Fruit fly (Drosophila melanogaster) whole organism, embryonic: Measurements from ENCODE around the gene heix.

Experiments used
- Ada2b ChIP-seq: fragments of 200-800 bp; sonication (Bioruptor generic); IDR thresholded peaks from 2 replicates; pipeline ENCODE4 v1.3.6; 2022; ENCODE audit warnings: missing biosample characterization, missing genetic modification characterization
- Adf1 ChIP-seq: fragments of 200-800 bp; sonication (Bioruptor generic); IDR thresholded peaks from 2 replicates; pipeline ENCODE4 v1.3.6; 2022; ENCODE audit warnings: missing biosample characterization, missing genetic modification characterization
- Aef1 ChIP-seq: fragments of 200-800 bp; sonication (Bioruptor generic); IDR thresholded peaks from 3 replicates; pipeline ENCODE4 v1.3.6; 2022; ENCODE audit warnings: missing biosample characterization, missing genetic modification characterization
- BtbVII ChIP-seq: fragments of 200-800 bp; sonication (Bioruptor generic); optimal IDR thresholded peaks from 3 replicates; lab custom pipeline; 2017; ENCODE audit warnings: missing biosample characterization, mild to moderate bottlenecking, missing genetic modification characterization
- CG10209 ChIP-seq: fragments of 200-800 bp; sonication (Bioruptor generic); optimal IDR thresholded peaks from 3 replicates; lab custom pipeline; 2017; ENCODE audit warnings: missing biosample characterization, mild to moderate bottlenecking, missing genetic modification characterization, missing genetic modification reagents
- CG11695 ChIP-seq: fragments of 200-800 bp; sonication (Bioruptor generic); IDR thresholded peaks from 3 replicates; pipeline ENCODE4 v1.3.6; 2022; ENCODE audit warnings: missing biosample characterization, missing genetic modification characterization
- CG12104 ChIP-seq: fragments of 200-800 bp; sonication (Bioruptor generic); optimal IDR thresholded peaks from 3 replicates; lab custom pipeline; 2016; ENCODE audit warnings: missing biosample characterization, missing genetic modification characterization
- CG12236 ChIP-seq: fragments of 200-800 bp; sonication (Bioruptor generic); optimal IDR thresholded peaks from 2 replicates; lab custom pipeline; 2016; ENCODE audit warnings: missing biosample characterization, missing genetic modification characterization
- CG12299 ChIP-seq: fragments of 200-800 bp; sonication (Bioruptor generic); optimal IDR thresholded peaks from 2 replicates; lab custom pipeline; 2018; ENCODE audit warnings: missing biosample characterization, mild to moderate bottlenecking, missing genetic modification characterization
- CG1233 ChIP-seq: fragments of 200-800 bp; sonication (Bioruptor generic); optimal IDR thresholded peaks from 4 replicates; lab custom pipeline; 2018; ENCODE audit warnings: missing biosample characterization, mild to moderate bottlenecking, missing genetic modification characterization
- CG13123 ChIP-seq: fragments of 200-800 bp; sonication (Bioruptor generic); optimal IDR thresholded peaks from 2 replicates; lab custom pipeline; 2016; ENCODE audit warnings: missing biosample characterization, missing genetic modification characterization
- CG16813 ChIP-seq: fragments of 200-800 bp; sonication (Bioruptor generic); IDR thresholded peaks from 3 replicates; pipeline ENCODE4 v1.3.6; 2022; ENCODE audit warnings: missing biosample characterization, missing genetic modification characterization; ENCODE audit not compliant: partially characterized antibody
- CG17385 ChIP-seq: fragments of 200-800 bp; sonication (Bioruptor generic); optimal IDR thresholded peaks from 3 replicates; lab custom pipeline; 2018; ENCODE audit warnings: missing biosample characterization, mild to moderate bottlenecking, missing genetic modification characterization
- CG1832 ChIP-seq: fragments of 200-800 bp; sonication (Bioruptor generic); optimal IDR thresholded peaks from 2 replicates; lab custom pipeline; 2017; ENCODE audit warnings: missing biosample characterization, mild to moderate bottlenecking, missing genetic modification characterization, inconsistent platforms
- CG3281 ChIP-seq: fragments of 200-800 bp; sonication (Bioruptor generic); optimal IDR thresholded peaks from 3 replicates; lab custom pipeline; 2017; ENCODE audit warnings: missing biosample characterization, mild to moderate bottlenecking, missing genetic modification characterization
- CG4282 ChIP-seq: fragments of 200-800 bp; sonication (Bioruptor generic); optimal IDR thresholded peaks from 2 replicates; lab custom pipeline; 2016; ENCODE audit warnings: missing biosample characterization, missing genetic modification characterization
- CG4404 ChIP-seq: fragments of 200-800 bp; sonication (Bioruptor generic); IDR thresholded peaks from 2 replicates; pipeline ENCODE4 v1.3.6; 2022; ENCODE audit warnings: missing biosample characterization, missing genetic modification characterization
- CG6175 ChIP-seq: fragments of 200-800 bp; sonication (Bioruptor generic); IDR thresholded peaks from 3 replicates; pipeline ENCODE4 v1.3.6; 2022; ENCODE audit warnings: missing biosample characterization, missing genetic modification characterization
- CG9215 ChIP-seq: fragments of 200-800 bp; sonication (Bioruptor generic); IDR thresholded peaks from 2 replicates; pipeline ENCODE4 v1.3.6; 2022; ENCODE audit warnings: missing biosample characterization, missing genetic modification characterization
- CG9817 ChIP-seq: fragments of 200-800 bp; sonication (Bioruptor generic); optimal IDR thresholded peaks from 2 replicates; lab custom pipeline; 2018; ENCODE audit warnings: missing biosample characterization, mild to moderate bottlenecking, missing genetic modification characterization, moderate library complexity
- CkIIα-i1 ChIP-seq: fragments of 200-800 bp; sonication (Bioruptor generic); IDR thresholded peaks from 2 replicates; pipeline ENCODE4 v1.3.6; 2022; ENCODE audit warnings: missing biosample characterization, missing genetic modification characterization
- Dip2 ChIP-seq: fragments of 200-800 bp; sonication (Bioruptor generic); IDR thresholded peaks from 2 replicates; pipeline ENCODE4 v1.3.6; 2022; ENCODE audit warnings: missing biosample characterization, missing genetic modification characterization
- Dll ChIP-seq: fragments of 200-800 bp; sonication (Bioruptor generic); IDR thresholded peaks from 4 replicates; pipeline ENCODE4 v1.3.6; 2022; ENCODE audit warnings: missing biosample characterization, missing genetic modification characterization; ENCODE audit not compliant: partially characterized antibody
- Dref ChIP-seq: fragments of 200-800 bp; sonication (Bioruptor generic); IDR thresholded peaks from 2 replicates; pipeline ENCODE4 v1.3.6; 2022; ENCODE audit warnings: missing biosample characterization, missing genetic modification characterization
- Drgx ChIP-seq: fragments of 200-800 bp; sonication (Bioruptor generic); IDR thresholded peaks from 2 replicates; pipeline ENCODE4 v1.3.6; 2022; ENCODE audit warnings: missing biosample characterization, missing genetic modification characterization
- HLH4C ChIP-seq: fragments of 200-800 bp; sonication (Bioruptor generic); IDR thresholded peaks from 3 replicates; pipeline ENCODE4 v1.3.6; 2022; ENCODE audit warnings: missing biosample characterization, missing genetic modification characterization; ENCODE audit not compliant: partially characterized antibody
- Hmr ChIP-seq: fragments of 200-800 bp; sonication (Bioruptor generic); optimal IDR thresholded peaks from 3 replicates; lab custom pipeline; 2017; ENCODE audit warnings: mild to moderate bottlenecking, missing biosample characterization, missing genetic modification reagents, missing genetic modification characterization
- MESR4 ChIP-seq: fragments of 200-800 bp; sonication (Bioruptor generic); optimal IDR thresholded peaks from 2 replicates; lab custom pipeline; 2018; ENCODE audit warnings: missing biosample characterization, mild to moderate bottlenecking, missing genetic modification characterization, moderate library complexity
- Max ChIP-seq: fragments of 200-800 bp; sonication (Bioruptor generic); optimal IDR thresholded peaks from 2 replicates; lab custom pipeline; 2016; ENCODE audit warnings: missing biosample characterization, mild to moderate bottlenecking, missing genetic modification characterization
- Neu2 ChIP-seq: fragments of 200-800 bp; sonication (Bioruptor generic); optimal IDR thresholded peaks from 3 replicates; lab custom pipeline; 2016; ENCODE audit warnings: missing biosample characterization, missing genetic modification characterization, borderline replicate concordance
- Oaz ChIP-seq: fragments of 200-800 bp; sonication (Bioruptor generic); IDR thresholded peaks from 2 replicates; pipeline ENCODE4 v1.3.6; 2022; ENCODE audit warnings: missing biosample characterization, missing genetic modification characterization
- Rx ChIP-seq: fragments of 200-800 bp; sonication (Bioruptor generic); IDR thresholded peaks from 2 replicates; pipeline ENCODE4 v1.3.6; 2022; ENCODE audit warnings: missing biosample characterization, missing genetic modification characterization
- Sox102F ChIP-seq: fragments of 200-800 bp; sonication (Bioruptor generic); optimal IDR thresholded peaks from 2 replicates; lab custom pipeline; 2018; ENCODE audit warnings: missing biosample characterization, mild to moderate bottlenecking, missing genetic modification characterization, moderate library complexity
- Sry-δ ChIP-seq: fragments of 200-800 bp; sonication (Bioruptor generic); optimal IDR thresholded peaks from 2 replicates; lab custom pipeline; 2016; ENCODE audit warnings: missing biosample characterization, missing genetic modification characterization
- amos ChIP-seq: fragments of 200-800 bp; sonication (Bioruptor generic); IDR thresholded peaks from 2 replicates; pipeline ENCODE4 v1.3.6; 2022; ENCODE audit warnings: missing biosample characterization, missing genetic modification characterization; ENCODE audit not compliant: partially characterized antibody
- da ChIP-seq: fragments of 200-800 bp; sonication (Bioruptor generic); optimal IDR thresholded peaks from 2 replicates; lab custom pipeline; 2016; ENCODE audit warnings: missing biosample characterization, missing genetic modification characterization
- emc ChIP-seq: fragments of 200-800 bp; sonication (Bioruptor generic); optimal IDR thresholded peaks from 2 replicates; lab custom pipeline; 2016; ENCODE audit warnings: missing biosample characterization, missing genetic modification characterization
- exex ChIP-seq: fragments of 200-800 bp; sonication (Bioruptor generic); optimal IDR thresholded peaks from 4 replicates; lab custom pipeline; 2018; ENCODE audit warnings: missing biosample characterization, mild to moderate bottlenecking, missing genetic modification characterization, moderate library complexity
- fd3F ChIP-seq: fragments of 200-800 bp; sonication (Bioruptor generic); optimal IDR thresholded peaks from 2 replicates; lab custom pipeline; 2018; ENCODE audit warnings: missing biosample characterization, mild to moderate bottlenecking, missing genetic modification characterization, moderate library complexity
- gcm ChIP-seq: fragments of 200-800 bp; sonication (Bioruptor generic); optimal IDR thresholded peaks from 2 replicates; lab custom pipeline; 2019; ENCODE audit warnings: missing biosample characterization, mild to moderate bottlenecking, missing genetic modification characterization, moderate library complexity
- hth ChIP-seq: fragments of >200 bp; optimal IDR thresholded peaks from 2 replicates; lab custom pipeline; 2017; ENCODE audit warnings: inconsistent platforms
- nerfin-1 ChIP-seq: fragments of 200-800 bp; sonication (Bioruptor generic); optimal IDR thresholded peaks from 3 replicates; lab custom pipeline; 2019; ENCODE audit warnings: missing biosample characterization, mild to moderate bottlenecking, missing genetic modification characterization, moderate library complexity
- pho ChIP-seq: fragments of 200-800 bp; sonication (Bioruptor generic); optimal IDR thresholded peaks from 2 replicates; lab custom pipeline; 2016; ENCODE audit warnings: missing biosample characterization, missing genetic modification characterization
- phol ChIP-seq: fragments of 200-800 bp; sonication (Bioruptor generic); optimal IDR thresholded peaks from 3 replicates; lab custom pipeline; 2018; ENCODE audit warnings: missing biosample characterization, mild to moderate bottlenecking, missing genetic modification characterization, moderate library complexity
- pros ChIP-seq: fragments of 200-800 bp; sonication (Bioruptor generic); optimal IDR thresholded peaks from 3 replicates; lab custom pipeline; 2019; ENCODE audit warnings: missing biosample characterization, mild to moderate bottlenecking, missing genetic modification characterization, moderate library complexity
- scrt ChIP-seq: fragments of 200-800 bp; sonication (Bioruptor generic); optimal IDR thresholded peaks from 2 replicates; lab custom pipeline; 2018; ENCODE audit warnings: missing biosample characterization, mild to moderate bottlenecking, missing genetic modification characterization, moderate library complexity
- slbo ChIP-seq: fragments of 200-800 bp; sonication (Bioruptor generic); IDR thresholded peaks from 2 replicates; pipeline ENCODE4 v1.3.6; 2022; ENCODE audit warnings: missing biosample characterization, missing genetic modification characterization
- sna ChIP-seq: fragments of 200-800 bp; sonication (Bioruptor generic); IDR thresholded peaks from 2 replicates; pipeline ENCODE4 v1.3.6; 2022; ENCODE audit warnings: missing biosample characterization, missing genetic modification characterization; ENCODE audit not compliant: partially characterized antibody
- so ChIP-seq: fragments of 200-800 bp; sonication (Bioruptor generic); IDR thresholded peaks from 3 replicates; pipeline ENCODE4 v1.3.6; 2022; ENCODE audit warnings: missing biosample characterization, missing genetic modification characterization
- stc ChIP-seq: fragments of 200-800 bp; sonication (Bioruptor generic); IDR thresholded peaks from 2 replicates; pipeline ENCODE4 v1.3.6; 2022; ENCODE audit warnings: missing biosample characterization, missing genetic modification characterization
- zfh2 ChIP-seq: fragments of 200-800 bp; sonication (Bioruptor generic); optimal IDR thresholded peaks from 2 replicates; lab custom pipeline; 2016; ENCODE audit warnings: missing biosample characterization, missing genetic modification characterization

Gene heix

DNA sequence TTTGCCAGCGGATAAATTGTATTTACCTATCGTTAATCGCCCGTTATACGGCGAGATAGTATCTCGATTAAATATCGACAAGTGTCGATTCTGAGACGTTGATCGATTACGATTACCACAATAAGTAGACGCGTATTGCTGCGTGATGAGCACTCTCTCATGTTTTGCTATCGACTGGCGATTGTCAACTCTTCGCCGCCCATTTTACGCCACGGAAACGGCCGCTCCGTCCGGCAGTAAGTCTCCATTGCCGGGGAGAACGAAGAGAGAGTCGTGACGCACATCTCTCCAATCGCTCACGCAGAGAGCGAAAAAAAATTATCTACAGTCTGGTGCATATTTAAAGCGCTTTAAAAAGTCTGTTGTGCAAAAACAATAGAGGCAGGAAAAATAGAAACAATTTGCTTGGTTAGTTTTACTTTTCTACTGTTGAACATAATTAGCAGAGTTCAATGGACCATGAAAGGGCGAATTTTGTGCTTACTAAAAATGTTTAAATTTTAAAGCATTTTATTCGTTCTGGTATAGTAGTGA, 48.0 kb downstream of the heix start, which contains the start of gene CG46309 (continued):
- TF ChIP-seq HLH4C, result peak; percentile 99
- no peak for TF ChIP-seq Ada2b (GFP tag; lab: Robert Waterston, UW)
- no peak for TF ChIP-seq CkIIα-i1 (GFP tag; lab: Robert Waterston, UW)
- no peak for TF ChIP-seq Rx
- TF ChIP-seq phol, result no peak
- TF ChIP-seq CG17385 (GFP tag; lab: Kevin White, UChicago), result no peak
- TF ChIP-seq Dip2 (GFP tag; lab: Robert Waterston, UW), result no peak
- no peak for TF ChIP-seq CG12299 (tag; lab: Kevin White, UChicago)
- no peak for TF ChIP-seq CG1233 (GFP tag; lab: Kevin White, UChicago)
- TF ChIP-seq emc (GFP tag; lab: Kevin White, UChicago), result no peak
- TF ChIP-seq CG1832 (GFP tag; lab: Kevin White, UChicago), result no peak
- peak; percentile 13 for TF ChIP-seq fd3F (GFP tag; lab: Kevin White, UChicago)
- TF ChIP-seq nerfin-1 (tag; lab: Kevin White, UChicago), result no peak
- peak; percentile 89; the same call in 2 of the 3 replicates for TF ChIP-seq CG16813 (GFP tag; lab: Robert Waterston, UW)
- TF ChIP-seq amos (GFP tag; lab: Robert Waterston, UW), result peak; percentile 84; the same call in 1 of the 2 replicates
- no peak for TF ChIP-seq scrt (GFP tag; lab: Kevin White, UChicago)
- TF ChIP-seq Aef1 (GFP tag; lab: Robert Waterston, UW), result no peak
- no peak for TF ChIP-seq so (GFP tag; lab: Robert Waterston, UW)
- peak; percentile 48 for TF ChIP-seq pho
- TF ChIP-seq CG4404 (GFP tag; lab: Robert Waterston, UW), result no peak
- no peak for TF ChIP-seq Max (GFP tag; lab: Kevin White, UChicago)
- peak; percentile 86 for TF ChIP-seq Dll (GFP tag; lab: Robert Waterston, UW)
- TF ChIP-seq exex (tag; lab: Kevin White, UChicago), result peak; percentile 40
- peak; percentile 72 for TF ChIP-seq BtbVII (GFP tag; lab: Kevin White, UChicago)
- TF ChIP-seq Sox102F (GFP tag; lab: Kevin White, UChicago), result no peak
- TF ChIP-seq CG11695 (GFP tag; lab: Robert Waterston, UW), result peak; percentile 59; the same call in 2 of the 3 replicates
- peak; percentile 30; the same call in 1 of the 2 replicates for TF ChIP-seq Adf1 (GFP tag; lab: Robert Waterston, UW)
- TF ChIP-seq stc, result no peak
- TF ChIP-seq da, result no peak
- TF ChIP-seq Oaz (GFP tag; lab: Robert Waterston, UW), result no peak
- no peak for TF ChIP-seq CG12236 (GFP tag; lab: Kevin White, UChicago)
- TF ChIP-seq CG3281 (GFP tag; lab: Kevin White, UChicago), result peak; percentile 52
- TF ChIP-seq CG12104 (GFP tag; lab: Kevin White, UChicago), result peak; percentile 18
- TF ChIP-seq sna (GFP tag; lab: Robert Waterston, UW), result peak; percentile 92
- TF ChIP-seq CG4282 (GFP tag; lab: Kevin White, UChicago), result no peak
- no peak for TF ChIP-seq Neu2 (GFP tag; lab: Kevin White, UChicago)
- TF ChIP-seq pros (GFP tag; lab: Kevin White, UChicago), result no peak
- peak; percentile 75; the same call in 1 of the 2 replicates for TF ChIP-seq Dref (GFP tag; lab: Robert Waterston, UW)
- TF ChIP-seq CG13123 (GFP tag; lab: Kevin White, UChicago), result no peak
- TF ChIP-seq CG9817, result no peak
- no peak for TF ChIP-seq CG6175 (GFP tag; lab: Robert Waterston, UW)
- peak; percentile 39 for TF ChIP-seq Sry-δ (GFP tag; lab: Kevin White, UChicago)
- peak; percentile 29 for TF ChIP-seq Hmr (GFP tag; lab: Kevin White, UChicago)
- TF ChIP-seq slbo, result no peak
- no peak for TF ChIP-seq CG10209 (GFP tag; lab: Kevin White, UChicago)
- TF ChIP-seq MESR4, result no peak
- no peak for TF ChIP-seq Drgx (GFP tag; lab: Robert Waterston, UW)
- TF ChIP-seq CG9215 (GFP tag; lab: Robert Waterston, UW), result no peak
- TF ChIP-seq hth (lab: Kevin White, UChicago), result no peak
- TF ChIP-seq gcm, result no peak
- TF ChIP-seq zfh2 (GFP tag; lab: Kevin White, UChicago), result peak; percentile 49
